Worm (Caenorhabditis elegans) whole organism, L3 larva: ENCODE data around the gene rgs-7.

Experiments
- R02D3.7 ChIP-seq: fragments of 150-350 bp; optimal IDR thresholded peaks from 2 replicates; lab custom pipeline; 2014; ENCODE audit warnings: missing biosample characterization, missing genetic modification characterization
- ZK546.5 ChIP-seq: sonication (generic microtip); optimal IDR thresholded peaks from 2 replicates; lab custom pipeline; 2017; ENCODE audit warnings: missing biosample characterization, missing genetic modification characterization
- aly-2 ChIP-seq: fragments of 150-350 bp; optimal IDR thresholded peaks from 2 replicates; lab custom pipeline; 2014; ENCODE audit warnings: missing biosample characterization, missing genetic modification characterization
- ama-1 ChIP-seq: fragments of 150-350 bp; optimal IDR thresholded peaks from 2 replicates; lab custom pipeline; 2018
- ceh-16 ChIP-seq: sonication (generic microtip); optimal IDR thresholded peaks from 2 replicates; lab custom pipeline; 2017; ENCODE audit warnings: missing biosample characterization, missing genetic modification characterization
- ceh-28 ChIP-seq: fragments of 150-350 bp; optimal IDR thresholded peaks from 2 replicates; lab custom pipeline; 2014; ENCODE audit warnings: missing biosample characterization, missing genetic modification reagents, missing genetic modification characterization
- ceh-82 ChIP-seq: fragments of 150-350 bp; optimal IDR thresholded peaks from 2 replicates; lab custom pipeline; 2014; ENCODE audit warnings: missing biosample characterization, missing genetic modification characterization
- ceh-9 ChIP-seq: sonication (generic microtip); optimal IDR thresholded peaks from 2 replicates; lab custom pipeline; 2018; ENCODE audit warnings: missing biosample characterization, missing genetic modification characterization
- daf-12 ChIP-seq: fragments of 150-350 bp; optimal IDR thresholded peaks from 2 replicates; lab custom pipeline; 2014; ENCODE audit warnings: missing biosample characterization, missing genetic modification reagents, missing genetic modification characterization
- egl-27 ChIP-seq: sonication (generic microtip); optimal IDR thresholded peaks from 4 replicates; lab custom pipeline; 2017; ENCODE audit warnings: missing biosample characterization, missing genetic modification reagents, missing genetic modification characterization
- egl-5 ChIP-seq: fragments of 150-350 bp; optimal IDR thresholded peaks from 2 replicates; lab custom pipeline; 2017; ENCODE audit warnings: missing biosample characterization, missing genetic modification reagents, missing genetic modification characterization, inconsistent platforms
- elt-1 ChIP-seq: fragments of 150-350 bp; optimal IDR thresholded peaks from 2 replicates; lab custom pipeline; 2014; ENCODE audit warnings: missing biosample characterization, missing genetic modification characterization
- elt-2 ChIP-seq: sonication (generic microtip); optimal IDR thresholded peaks from 2 replicates; lab custom pipeline; 2016; ENCODE audit warnings: missing genetic modification reagents, mild to moderate bottlenecking, missing genetic modification characterization, missing compliant biosample characterization
- elt-3 ChIP-seq, 3 experiments: fragments of 150-350 bp in 1 of 3; sonication (generic microtip) in 2 of 3; optimal IDR thresholded peaks; 2 replicates in 2 of 3; 4 replicates in 1 of 3; lab custom pipeline; 2014 to 2017; ENCODE audit warnings: missing biosample characterization in 3 of 3, missing genetic modification characterization in 3 of 3
- eor-1 ChIP-seq, 2 experiments: fragments of 150-350 bp; optimal IDR thresholded peaks; 2 replicates each; lab custom pipeline; 2014 to 2018; ENCODE audit warnings: missing biosample characterization in 2 of 2, missing genetic modification characterization in 2 of 2
- fkh-10 ChIP-seq: sonication (generic microtip); optimal IDR thresholded peaks from 2 replicates; lab custom pipeline; 2017; ENCODE audit warnings: missing biosample characterization, missing genetic modification reagents, missing genetic modification characterization
- fkh-2 ChIP-seq: fragments of 150-350 bp; optimal IDR thresholded peaks from 2 replicates; lab custom pipeline; 2014; ENCODE audit warnings: missing biosample characterization, missing genetic modification reagents, missing genetic modification characterization
- fos-1 ChIP-seq: fragments of 150-350 bp; optimal IDR thresholded peaks from 2 replicates; lab custom pipeline; 2014; ENCODE audit warnings: missing biosample characterization, missing genetic modification characterization
- hmg-11 ChIP-seq: sonication (generic microtip); optimal IDR thresholded peaks from 2 replicates; lab custom pipeline; 2016; ENCODE audit warnings: missing genetic modification characterization, missing compliant biosample characterization
- jun-1 ChIP-seq: fragments of 150-350 bp; optimal IDR thresholded peaks from 2 replicates; lab custom pipeline; 2014; ENCODE audit warnings: missing biosample characterization, missing genetic modification reagents, missing genetic modification characterization
- lin-15B ChIP-seq: fragments of 150-350 bp; optimal IDR thresholded peaks from 2 replicates; lab custom pipeline; 2014; ENCODE audit warnings: missing biosample characterization, missing genetic modification characterization
- lin-39 ChIP-seq: fragments of 150-350 bp; optimal IDR thresholded peaks from 2 replicates; lab custom pipeline; 2018; ENCODE audit warnings: missing biosample characterization, missing genetic modification reagents, missing genetic modification characterization
- lsy-12 ChIP-seq: sonication (generic microtip); optimal IDR thresholded peaks from 2 replicates; lab custom pipeline; 2016; ENCODE audit warnings: mild to moderate bottlenecking, missing genetic modification characterization, missing compliant biosample characterization
- mdl-1 ChIP-seq: fragments of 150-350 bp; optimal IDR thresholded peaks from 2 replicates; lab custom pipeline; 2014; ENCODE audit warnings: missing biosample characterization, missing genetic modification characterization
- mml-1 ChIP-seq: fragments of 150-350 bp; sonication (generic microtip); optimal IDR thresholded peaks from 3 replicates; lab custom pipeline; 2014; ENCODE audit warnings: missing biosample characterization, missing genetic modification characterization
- nfya-1 ChIP-seq: sonication (generic microtip); optimal IDR thresholded peaks from 2 replicates; lab custom pipeline; 2017; ENCODE audit warnings: missing genetic modification characterization, mild to moderate bottlenecking, missing compliant biosample characterization, antibody characterized with exemption, moderate library complexity; ENCODE audit not compliant: insufficient read depth
- nhr-11 ChIP-seq: fragments of 150-350 bp; optimal IDR thresholded peaks from 2 replicates; lab custom pipeline; 2014; ENCODE audit warnings: missing biosample characterization, missing genetic modification characterization
- nhr-12 ChIP-seq: fragments of 150-350 bp; optimal IDR thresholded peaks from 2 replicates; lab custom pipeline; 2014; ENCODE audit warnings: missing biosample characterization, missing genetic modification characterization
- nhr-23 ChIP-seq: fragments of 150-350 bp; optimal IDR thresholded peaks from 2 replicates; lab custom pipeline; 2014; ENCODE audit warnings: missing biosample characterization, missing genetic modification reagents, missing genetic modification characterization
- nhr-237 ChIP-seq: fragments of 150-350 bp; optimal IDR thresholded peaks from 2 replicates; lab custom pipeline; 2014; ENCODE audit warnings: missing biosample characterization, missing genetic modification characterization
- nhr-25 ChIP-seq: sonication (generic microtip); optimal IDR thresholded peaks from 2 replicates; lab custom pipeline; 2017; ENCODE audit warnings: missing biosample characterization, missing genetic modification characterization
- nhr-28 ChIP-seq: fragments of 150-350 bp; optimal IDR thresholded peaks from 2 replicates; lab custom pipeline; 2014; ENCODE audit warnings: missing biosample characterization, missing genetic modification characterization
- nhr-43 ChIP-seq: sonication (generic microtip); optimal IDR thresholded peaks from 2 replicates; lab custom pipeline; 2016; ENCODE audit warnings: mild to moderate bottlenecking, missing genetic modification characterization, missing compliant biosample characterization; ENCODE audit not compliant: poor library complexity, severe bottlenecking
- nhr-67 ChIP-seq: fragments of 150-350 bp; optimal IDR thresholded peaks from 2 replicates; lab custom pipeline; 2014; ENCODE audit warnings: missing biosample characterization, missing genetic modification characterization
- nhr-76 ChIP-seq: fragments of 150-350 bp; sonication (generic microtip); optimal IDR thresholded peaks from 5 replicates; lab custom pipeline; 2014; ENCODE audit warnings: missing biosample characterization, missing genetic modification characterization
- nhr-77 ChIP-seq: fragments of 150-350 bp; optimal IDR thresholded peaks from 2 replicates; lab custom pipeline; 2014; ENCODE audit warnings: missing biosample characterization, missing genetic modification characterization
- pha-4 ChIP-seq: fragments of 150-350 bp; optimal IDR thresholded peaks from 2 replicates; lab custom pipeline; 2014; ENCODE audit warnings: missing biosample characterization, missing genetic modification reagents, missing genetic modification characterization
- pqm-1 ChIP-seq: fragments of 150-350 bp; optimal IDR thresholded peaks from 2 replicates; lab custom pipeline; 2017; ENCODE audit warnings: missing biosample characterization, missing genetic modification characterization, inconsistent platforms
- sea-2 ChIP-seq: fragments of 150-350 bp; sonication (generic microtip); optimal IDR thresholded peaks from 4 replicates; lab custom pipeline; 2014; ENCODE audit warnings: missing biosample characterization, missing genetic modification reagents, missing genetic modification characterization
- skn-1 ChIP-seq: fragments of 150-350 bp; optimal IDR thresholded peaks from 2 replicates; lab custom pipeline; 2014; ENCODE audit warnings: missing biosample characterization, missing genetic modification characterization
- snpc-4 ChIP-seq: fragments of 150-350 bp; optimal IDR thresholded peaks from 2 replicates; lab custom pipeline; 2014; ENCODE audit warnings: missing biosample characterization, missing genetic modification characterization
- tbx-2 ChIP-seq: sonication (generic microtip); optimal IDR thresholded peaks from 2 replicates; lab custom pipeline; 2016; ENCODE audit warnings: mild to moderate bottlenecking, missing genetic modification characterization, missing compliant biosample characterization
- unc-39 ChIP-seq: sonication (generic microtip); optimal IDR thresholded peaks from 4 replicates; lab custom pipeline; 2017; ENCODE audit warnings: missing biosample characterization, missing genetic modification characterization
- unc-62 ChIP-seq: fragments of 150-350 bp; sonication (generic microtip); optimal IDR thresholded peaks from 4 replicates; lab custom pipeline; 2014; ENCODE audit warnings: missing biosample characterization, missing genetic modification reagents, missing genetic modification characterization
- zag-1 ChIP-seq: fragments of 150-350 bp; optimal IDR thresholded peaks from 2 replicates; lab custom pipeline; 2014; ENCODE audit warnings: missing biosample characterization, missing genetic modification characterization
- ztf-11 ChIP-seq: fragments of 150-350 bp; optimal IDR thresholded peaks from 2 replicates; lab custom pipeline; 2014; ENCODE audit warnings: missing biosample characterization, missing genetic modification characterization
- ztf-4 ChIP-seq: fragments of 150-350 bp; optimal IDR thresholded peaks from 2 replicates; lab custom pipeline; 2014; ENCODE audit warnings: missing biosample characterization, missing genetic modification characterization

Gene rgs-7

DNA sequence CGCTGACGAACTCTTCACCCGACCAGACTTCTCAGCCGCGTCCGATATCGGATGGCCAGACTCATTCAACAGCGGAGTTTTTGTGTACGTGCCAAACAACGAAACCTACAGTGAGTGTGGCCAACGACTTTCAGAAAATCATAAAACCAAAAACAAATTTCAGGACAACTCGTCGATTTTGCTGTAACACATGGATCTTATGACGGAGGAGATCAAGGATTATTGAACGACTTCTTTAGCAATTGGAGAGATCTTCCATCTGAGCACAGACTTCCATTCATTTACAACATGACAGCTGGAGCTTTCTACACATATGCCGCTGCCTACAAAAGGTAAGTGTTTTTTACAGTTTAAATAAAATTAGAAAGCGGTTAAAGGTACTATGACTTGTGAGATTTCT lies 4.3 kb upstream of the rgs-7 start:
- TF ChIP-seq lin-15B (tag; lab: Kevin White, UChicago) (no peak), nhr-28 (tag; lab: Kevin White, UChicago) (no peak)

DNA sequence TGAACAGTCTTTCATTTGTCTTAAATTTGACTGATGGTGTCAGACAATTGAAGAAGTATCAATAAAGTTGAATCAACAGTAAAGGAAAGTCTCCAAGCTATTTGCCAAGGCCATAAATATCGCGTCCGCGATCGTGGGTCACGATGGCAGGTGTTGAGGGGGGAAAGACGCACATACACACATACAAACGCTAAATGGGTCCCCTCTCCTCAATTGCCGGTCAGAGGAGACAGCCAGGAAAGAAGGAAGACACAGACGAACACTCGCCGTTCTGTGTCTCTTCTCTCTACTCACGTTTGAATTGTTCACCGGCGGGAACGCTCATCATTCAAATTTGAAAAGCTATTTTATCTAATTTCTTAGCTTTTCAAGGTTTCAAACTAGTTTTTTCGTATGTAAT lies 1.5 kb upstream of the rgs-7 start:
- peak; percentile 86 for TF ChIP-seq lin-39 (tag; lab: Kevin White, UChicago)
- TF ChIP-seq hmg-11 (tag; lab: Kevin White, UChicago): peak; percentile 34
- no peak for TF ChIP-seq skn-1 (tag; lab: Kevin White, UChicago)
- no peak for TF ChIP-seq nhr-67 (tag; lab: Kevin White, UChicago)
- TF ChIP-seq snpc-4: peak; percentile 18
- no peak for TF ChIP-seq fkh-2 (tag; lab: Kevin White, UChicago)
- peak; percentile 61 for TF ChIP-seq egl-5 (tag; lab: Kevin White, UChicago)
- TF ChIP-seq mdl-1 (tag; lab: Kevin White, UChicago): no peak
- TF ChIP-seq aly-2 (tag; lab: Kevin White, UChicago): no peak
- TF ChIP-seq lsy-12: no peak
- TF ChIP-seq ceh-82: no peak
- no peak for TF ChIP-seq ztf-4
- TF ChIP-seq lin-15B (tag; lab: Kevin White, UChicago): no peak
- TF ChIP-seq nhr-77: no peak
- no peak for TF ChIP-seq jun-1 (tag; lab: Kevin White, UChicago)
- TF ChIP-seq unc-39 (tag; lab: Kevin White, UChicago): no peak
- peak; percentile 62 for TF ChIP-seq nhr-23
- no peak for TF ChIP-seq tbx-2
- no peak for TF ChIP-seq ceh-16 (tag; lab: Kevin White, UChicago)
- TF ChIP-seq nhr-12 (tag; lab: Kevin White, UChicago): no peak
- TF ChIP-seq R02D3.7 (tag; lab: Kevin White, UChicago): no peak
- no peak for TF ChIP-seq zag-1 (tag; lab: Kevin White, UChicago)
- no peak for TF ChIP-seq elt-3 (tag; optimal IDR thresholded peaks at IDR 0.05; lab: Kevin White, UChicago)
- TF ChIP-seq fkh-10 (GFP tag; lab: Kevin White, UChicago): no peak
- TF ChIP-seq egl-27 (tag; lab: Kevin White, UChicago): no peak
- TF ChIP-seq nhr-25 (tag; lab: Kevin White, UChicago): peak; percentile 72
- TF ChIP-seq ceh-28 (tag; lab: Kevin White, UChicago): no peak
- TF ChIP-seq ceh-9 (tag; lab: Kevin White, UChicago): no peak
- TF ChIP-seq mml-1 (tag; lab: Kevin White, UChicago): no peak
- no peak for TF ChIP-seq pqm-1
- no peak for TF ChIP-seq fos-1
- peak; percentile 61 for TF ChIP-seq ama-1 (lab: Kevin White, UChicago)
- no peak for TF ChIP-seq daf-12 (tag; lab: Kevin White, UChicago)
- no peak for TF ChIP-seq eor-1 (tag; optimal IDR thresholded peaks at IDR 0.05; lab: Kevin White, UChicago)
- TF ChIP-seq nhr-28 (tag; lab: Kevin White, UChicago): no peak
- peak; percentile 12 for TF ChIP-seq elt-2 (tag; lab: Kevin White, UChicago)
- peak; percentile 58 for TF ChIP-seq pha-4 (tag; lab: Kevin White, UChicago)
- TF ChIP-seq nhr-43 (tag; lab: Kevin White, UChicago): no peak
- TF ChIP-seq sea-2: no peak
- no peak for TF ChIP-seq nhr-237 (tag; lab: Kevin White, UChicago)
- no peak for TF ChIP-seq ZK546.5
- TF ChIP-seq unc-62 (GFP tag; lab: Kevin White, UChicago): no peak
- TF ChIP-seq nhr-76 (tag; lab: Kevin White, UChicago): no peak
- TF ChIP-seq ztf-11 (tag; lab: Kevin White, UChicago): no peak
- no peak for TF ChIP-seq elt-1 (tag; lab: Kevin White, UChicago)
- TF ChIP-seq nfya-1: peak; percentile 55
- TF ChIP-seq nhr-11 (tag; lab: Kevin White, UChicago): no peak
- TF ChIP-seq, all 47 proteins: peak for 10
